Fruit fly (Drosophila melanogaster) whole organism, embryonic: Measurements from ENCODE around the gene Sodh2.

ENCODE experiments used
- Adf1 ChIP-seq: fragments of 200-800 bp; sonication (Bioruptor generic); IDR thresholded peaks from 2 replicates; pipeline ENCODE4 v1.3.6; 2022; ENCODE audit warnings: missing biosample characterization, missing genetic modification characterization
- B-H2 ChIP-seq: fragments of 200-800 bp; sonication (Bioruptor generic); optimal IDR thresholded peaks from 2 replicates; lab custom pipeline; 2018; ENCODE audit warnings: missing biosample characterization, mild to moderate bottlenecking, missing genetic modification characterization
- Blimp-1 ChIP-seq: fragments of 200-800 bp; sonication (Bioruptor generic); optimal IDR thresholded peaks from 3 replicates; lab custom pipeline; 2018; ENCODE audit warnings: missing biosample characterization, missing genetic modification characterization, mild to moderate bottlenecking, moderate library complexity, missing genetic modification reagents
- CG10462 ChIP-seq: fragments of 200-800 bp; sonication (Bioruptor generic); optimal IDR thresholded peaks from 2 replicates; lab custom pipeline; 2016; ENCODE audit warnings: missing biosample characterization, missing genetic modification characterization
- CG12236 ChIP-seq: fragments of 200-800 bp; sonication (Bioruptor generic); optimal IDR thresholded peaks from 2 replicates; lab custom pipeline; 2016; ENCODE audit warnings: missing biosample characterization, missing genetic modification characterization
- CG12769 ChIP-seq: fragments of 200-800 bp; sonication (Bioruptor generic); optimal IDR thresholded peaks from 2 replicates; lab custom pipeline; 2019; ENCODE audit warnings: missing biosample characterization, mild to moderate bottlenecking, missing genetic modification characterization, moderate library complexity
- CG1647 ChIP-seq: fragments of 200-800 bp; sonication (Bioruptor generic); optimal IDR thresholded peaks from 3 replicates; lab custom pipeline; 2016; ENCODE audit warnings: missing biosample characterization, missing genetic modification characterization
- CG16815 ChIP-seq: fragments of 200-800 bp; sonication (Bioruptor generic); optimal IDR thresholded peaks from 3 replicates; lab custom pipeline; 2017; ENCODE audit warnings: missing biosample characterization, mild to moderate bottlenecking, missing genetic modification characterization
- CG31388 ChIP-seq: fragments of 200-800 bp; sonication (Bioruptor generic); optimal IDR thresholded peaks from 2 replicates; lab custom pipeline; 2016; ENCODE audit warnings: missing biosample characterization, missing genetic modification characterization
- CG3163 ChIP-seq: fragments of 200-800 bp; sonication (Bioruptor generic); optimal IDR thresholded peaks from 3 replicates; lab custom pipeline; 2016; ENCODE audit warnings: missing biosample characterization, missing genetic modification characterization
- CG34376 ChIP-seq: fragments of 200-800 bp; sonication (Bioruptor generic); optimal IDR thresholded peaks from 2 replicates; lab custom pipeline; 2018; ENCODE audit warnings: missing biosample characterization, mild to moderate bottlenecking, missing genetic modification characterization
- CG3838 ChIP-seq: fragments of 200-800 bp; sonication (Bioruptor generic); optimal IDR thresholded peaks from 3 replicates; lab custom pipeline; 2016; ENCODE audit warnings: missing biosample characterization, missing genetic modification characterization
- CG6791 ChIP-seq: fragments of 200-800 bp; sonication (Bioruptor generic); IDR thresholded peaks from 3 replicates; pipeline ENCODE4 v1.3.6; 2022; ENCODE audit warnings: missing biosample characterization, missing genetic modification characterization; ENCODE audit not compliant: partially characterized antibody
- CG7745 ChIP-seq: fragments of 200-800 bp; sonication (Bioruptor generic); optimal IDR thresholded peaks from 2 replicates; lab custom pipeline; 2018; ENCODE audit warnings: missing biosample characterization, mild to moderate bottlenecking, missing genetic modification characterization, moderate library complexity
- CG7963 ChIP-seq: fragments of 200-800 bp; sonication (Bioruptor generic); IDR thresholded peaks from 3 replicates; pipeline ENCODE4 v1.3.6; 2022; ENCODE audit warnings: missing biosample characterization, missing genetic modification characterization; ENCODE audit not compliant: partially characterized antibody
- CG9437 ChIP-seq: fragments of 200-800 bp; sonication (Bioruptor generic); optimal IDR thresholded peaks from 2 replicates; lab custom pipeline; 2018; ENCODE audit warnings: missing biosample characterization, mild to moderate bottlenecking, missing genetic modification characterization
- CG9817 ChIP-seq: fragments of 200-800 bp; sonication (Bioruptor generic); optimal IDR thresholded peaks from 2 replicates; lab custom pipeline; 2018; ENCODE audit warnings: missing biosample characterization, mild to moderate bottlenecking, missing genetic modification characterization, moderate library complexity
- CTCF ChIP-seq: fragments of 200-800 bp; sonication (Bioruptor generic); optimal IDR thresholded peaks from 2 replicates; lab custom pipeline; 2017; ENCODE audit warnings: missing biosample characterization, mild to moderate bottlenecking, missing genetic modification characterization, moderate library complexity
- D19A ChIP-seq: fragments of 200-800 bp; optimal IDR thresholded peaks from 3 replicates; lab custom pipeline; 2019; ENCODE audit warnings: missing biosample characterization, mild to moderate bottlenecking, missing genetic modification characterization, moderate library complexity
- Dek ChIP-seq: fragments of 200-800 bp; sonication (Bioruptor generic); optimal IDR thresholded peaks from 3 replicates; lab custom pipeline; 2019; ENCODE audit warnings: missing biosample characterization, mild to moderate bottlenecking, missing genetic modification characterization, moderate library complexity
- E2f1 ChIP-seq: fragments of 200-800 bp; sonication (Bioruptor generic); IDR thresholded peaks from 2 replicates; pipeline ENCODE4 v1.3.6; 2022; ENCODE audit warnings: missing biosample characterization, missing genetic modification characterization
- ERR ChIP-seq: fragments of 200-800 bp; sonication (Bioruptor generic); optimal IDR thresholded peaks from 2 replicates; lab custom pipeline; 2016; ENCODE audit warnings: missing biosample characterization, missing genetic modification characterization
- Fer2 ChIP-seq: fragments of 200-800 bp; sonication (Bioruptor generic); optimal IDR thresholded peaks from 2 replicates; lab custom pipeline; 2018; ENCODE audit warnings: missing biosample characterization, mild to moderate bottlenecking, missing genetic modification characterization, moderate library complexity
- Hr78 ChIP-seq, 2 experiments: fragments of 200-800 bp in 1 of 2; fragments of >200 bp in 1 of 2; sonication (Bioruptor generic) in 1 of 2; optimal IDR thresholded peaks; 2 replicates each; lab custom pipeline; 2017 to 2019; ENCODE audit warnings: missing biosample characterization in 2 of 2, missing genetic modification characterization in 2 of 2, mild to moderate bottlenecking in 1 of 2, moderate library complexity in 1 of 2
- Lhr ChIP-seq: fragments of 200-800 bp; sonication (Bioruptor generic); optimal IDR thresholded peaks from 3 replicates; lab custom pipeline; 2017; ENCODE audit warnings: mild to moderate bottlenecking, missing biosample characterization, missing genetic modification reagents, missing genetic modification characterization
- Mes4 ChIP-seq: fragments of 200-800 bp; sonication (Bioruptor generic); optimal IDR thresholded peaks from 2 replicates; lab custom pipeline; 2016; ENCODE audit warnings: missing biosample characterization, missing genetic modification characterization
- Pdp1 ChIP-seq, 2 experiments: fragments of 200-800 bp; sonication (Bioruptor generic); optimal IDR thresholded peaks; 3 replicates each; lab custom pipeline; 2016; ENCODE audit warnings: missing biosample characterization in 2 of 2, missing genetic modification characterization in 2 of 2, mild to moderate bottlenecking in 1 of 2, moderate library complexity in 1 of 2
- Side ChIP-seq: fragments of 200-800 bp; sonication (Bioruptor generic); optimal IDR thresholded peaks from 2 replicates; lab custom pipeline; 2016; ENCODE audit warnings: missing biosample characterization, missing genetic modification characterization
- Ssrp ChIP-seq: fragments of 200-800 bp; sonication (Bioruptor generic); optimal IDR thresholded peaks from 2 replicates; lab custom pipeline; 2018; ENCODE audit warnings: missing biosample characterization, mild to moderate bottlenecking, missing genetic modification characterization, moderate library complexity
- Stat92E ChIP-seq, 3 experiments: fragments of >200 bp in 2 of 3; fragments of 200-800 bp in 1 of 3; sonication (Bioruptor generic) in 1 of 3; optimal IDR thresholded peaks; 2 replicates each; lab custom pipeline; 2017 to 2019; ENCODE audit warnings: missing biosample characterization in 3 of 3, missing genetic modification characterization in 3 of 3, mild to moderate bottlenecking in 1 of 3, moderate library complexity in 1 of 3
- YL-1 ChIP-seq: fragments of 200-800 bp; sonication (Bioruptor generic); optimal IDR thresholded peaks from 3 replicates; lab custom pipeline; 2017; ENCODE audit warnings: missing biosample characterization, mild to moderate bottlenecking, missing genetic modification characterization
- al ChIP-seq: fragments of 200-800 bp; sonication (Bioruptor generic); IDR thresholded peaks from 2 replicates; pipeline ENCODE4 v1.3.6; 2022; ENCODE audit warnings: missing biosample characterization, missing genetic modification characterization
- dysf ChIP-seq: fragments of 200-800 bp; sonication (Bioruptor generic); IDR thresholded peaks from 3 replicates; pipeline ENCODE4 v1.3.6; 2022; ENCODE audit warnings: missing biosample characterization, missing genetic modification characterization
- eve ChIP-seq, 2 experiments: fragments of >200 bp; optimal IDR thresholded peaks; 2 replicates each; lab custom pipeline; 2017; ENCODE audit warnings: missing biosample characterization in 2 of 2, missing genetic modification characterization in 2 of 2
- exex ChIP-seq: fragments of 200-800 bp; sonication (Bioruptor generic); optimal IDR thresholded peaks from 4 replicates; lab custom pipeline; 2018; ENCODE audit warnings: missing biosample characterization, mild to moderate bottlenecking, missing genetic modification characterization, moderate library complexity
- ham ChIP-seq: fragments of 200-800 bp; sonication (Bioruptor generic); IDR thresholded peaks from 2 replicates; pipeline ENCODE4 v1.3.6; 2022; ENCODE audit warnings: missing biosample characterization, missing genetic modification characterization
- hbn ChIP-seq: fragments of 200-800 bp; sonication (Bioruptor generic); IDR thresholded peaks from 2 replicates; pipeline ENCODE4 v1.3.6; 2022; ENCODE audit warnings: missing biosample characterization, missing genetic modification characterization; ENCODE audit not compliant: partially characterized antibody
- kah ChIP-seq: fragments of 200-800 bp; sonication (Bioruptor generic); optimal IDR thresholded peaks from 2 replicates; lab custom pipeline; 2018; ENCODE audit warnings: missing biosample characterization, mild to moderate bottlenecking, missing genetic modification characterization
- klu ChIP-seq: fragments of 200-800 bp; sonication (Bioruptor generic); IDR thresholded peaks from 2 replicates; pipeline ENCODE4 v1.3.6; 2022; ENCODE audit warnings: missing biosample characterization, missing genetic modification characterization
- lola ChIP-seq, 3 experiments: fragments of >200 bp in 2 of 3; fragments of 200-800 bp in 1 of 3; sonication (Bioruptor generic) in 1 of 3; optimal IDR thresholded peaks; 2 replicates each; lab custom pipeline; 2017 to 2019; ENCODE audit warnings: missing biosample characterization in 3 of 3, missing genetic modification characterization in 3 of 3, mild to moderate bottlenecking in 1 of 3, moderate library complexity in 1 of 3
- nau ChIP-seq: fragments of 200-800 bp; sonication (Bioruptor generic); optimal IDR thresholded peaks from 3 replicates; lab custom pipeline; 2017; ENCODE audit warnings: missing biosample characterization, mild to moderate bottlenecking, missing genetic modification characterization, missing genetic modification reagents
- nom ChIP-seq: fragments of 200-800 bp; sonication (Bioruptor generic); optimal IDR thresholded peaks from 2 replicates; lab custom pipeline; 2017; ENCODE audit warnings: missing biosample characterization, missing genetic modification characterization, mild to moderate bottlenecking, moderate library complexity, missing genetic modification reagents
- run ChIP-seq: fragments of 200-800 bp; sonication (Bioruptor generic); optimal IDR thresholded peaks from 3 replicates; lab custom pipeline; 2018; ENCODE audit warnings: missing biosample characterization, mild to moderate bottlenecking, missing genetic modification characterization
- sens ChIP-seq: fragments of 200-800 bp; sonication (Bioruptor generic); peaks from one replicate; lab custom pipeline; 2016; ENCODE audit warnings: missing biosample characterization, missing genetic modification characterization
- sisA ChIP-seq: fragments of 200-800 bp; sonication (Bioruptor generic); IDR thresholded peaks from 2 replicates; pipeline ENCODE4 v1.3.6; 2022; ENCODE audit warnings: missing biosample characterization, missing genetic modification characterization
- sug ChIP-seq: fragments of 200-800 bp; optimal IDR thresholded peaks from 2 replicates; lab custom pipeline; 2019; ENCODE audit warnings: missing biosample characterization, mild to moderate bottlenecking, missing genetic modification characterization, moderate library complexity
- tap ChIP-seq: fragments of 200-800 bp; optimal IDR thresholded peaks from 3 replicates; lab custom pipeline; 2019; ENCODE audit warnings: missing biosample characterization, mild to moderate bottlenecking, missing genetic modification characterization, moderate library complexity
- tio ChIP-seq: fragments of 200-800 bp; sonication (Bioruptor generic); optimal IDR thresholded peaks from 2 replicates; lab custom pipeline; 2017; ENCODE audit warnings: missing biosample characterization, missing genetic modification characterization, inconsistent platforms
- unc-4 ChIP-seq: fragments of 200-800 bp; sonication (Bioruptor generic); IDR thresholded peaks from 2 replicates; pipeline ENCODE4 v1.3.6; 2022; ENCODE audit warnings: missing biosample characterization, missing genetic modification characterization; ENCODE audit not compliant: partially characterized antibody

Gene Sodh2

dm6 chr3R:10870561-10870960, 5.6 kb upstream of the Sodh2 start:
- TF ChIP-seq CG9817 (tag; lab: Kevin White, UChicago) (no peak), CG31388 (GFP tag; lab: Kevin White, UChicago) (no peak), ERR (GFP tag; lab: Kevin White, UChicago) (no peak), CG10462 (no peak), Side (GFP tag; lab: Kevin White, UChicago) (no peak), Blimp-1 (GFP tag; lab: Kevin White, UChicago) (no peak), B-H2 (GFP tag; lab: Kevin White, UChicago) (no peak), Dek (no peak), Pdp1 (GFP tag; optimal IDR thresholded peaks at IDR 0.05; lab: Kevin White, UChicago) (peak in 1 of 2 experiments; percentile 58), sug (tag; lab: Kevin White, UChicago) (peak; percentile 92), sisA (GFP tag; lab: Robert Waterston, UW) (no peak), Hr78 (GFP tag; optimal IDR thresholded peaks at IDR 0.05; lab: Kevin White, UChicago) (peak in 1 of 2 experiments; percentile 12), ham (GFP tag; lab: Robert Waterston, UW) (no peak), sens (peak; percentile 37), YL-1 (GFP tag; lab: Kevin White, UChicago) (no peak), E2f1 (GFP tag; lab: Robert Waterston, UW) (no peak), D19A (tag; lab: Kevin White, UChicago) (no peak), CG34376 (GFP tag; lab: Kevin White, UChicago) (peak; percentile 20), tio (GFP tag; lab: Kevin White, UChicago) (no peak)

- no peak for TF ChIP-seq CG1647 (GFP tag; lab: Kevin White, UChicago)
- TF ChIP-seq Stat92E (GFP tag; optimal IDR thresholded peaks at IDR 0.05; lab: Kevin White, UChicago) = no peak
- peak; percentile 40 for TF ChIP-seq exex
- no peak for TF ChIP-seq klu (GFP tag; lab: Robert Waterston, UW)
- TF ChIP-seq nau = peak; percentile 49
- TF ChIP-seq Fer2 = peak; percentile 32
- peak; percentile 16 for TF ChIP-seq Mes4 (GFP tag; lab: Kevin White, UChicago)
- no peak for TF ChIP-seq al
- TF ChIP-seq CG16815 (GFP tag; lab: Kevin White, UChicago) = no peak
- peak in 1 of 3 experiments; percentile 81 for TF ChIP-seq lola (GFP tag; optimal IDR thresholded peaks at IDR 0.05; lab: Kevin White, UChicago)
- TF ChIP-seq run (tag; lab: Kevin White, UChicago) = peak; percentile 4
- TF ChIP-seq dysf (GFP tag; lab: Robert Waterston, UW) = peak; percentile 53; the same call in 2 of the 3 replicates
- TF ChIP-seq CG7963 = no peak
- TF ChIP-seq CG7745 (tag; lab: Kevin White, UChicago) = no peak
- TF ChIP-seq CG12236 (GFP tag; lab: Kevin White, UChicago) = no peak
- TF ChIP-seq tap = peak; percentile 57
- peak; percentile 19 for TF ChIP-seq kah (GFP tag; lab: Kevin White, UChicago)
- TF ChIP-seq eve (GFP tag; optimal IDR thresholded peaks at IDR 0.05; lab: Kevin White, UChicago) = no peak
- no peak for TF ChIP-seq CG6791 (GFP tag; lab: Robert Waterston, UW)
- TF ChIP-seq CG3163 (GFP tag; lab: Kevin White, UChicago) = no peak
- TF ChIP-seq hbn (GFP tag; lab: Robert Waterston, UW) = no peak
- no peak for TF ChIP-seq CG3838 (GFP tag; lab: Kevin White, UChicago)
- TF ChIP-seq Adf1 (GFP tag; lab: Robert Waterston, UW) = no peak
- peak; percentile 37 for TF ChIP-seq CG12769 (tag; lab: Kevin White, UChicago)
- peak; percentile 83 for TF ChIP-seq Lhr (GFP tag; lab: Kevin White, UChicago)
- TF ChIP-seq nom (GFP tag; lab: Kevin White, UChicago) = peak; percentile 51
- no peak for TF ChIP-seq unc-4
- TF ChIP-seq CTCF = no peak
- TF ChIP-seq Ssrp = peak; percentile 47
- peak; percentile 18 for TF ChIP-seq CG9437
These were observed 3.9 kb upstream of the Sodh2 start, which contains the start of gene Fdh for dm6 chr3R:10872148-10872783. Gene Fdh (minus strand): TSS chr3R:10872381.
